Fruit fly (Drosophila melanogaster) whole organism, embryonic: ENCODE measurements around the gene CG17068.

Experiments used
- Atf-2 ChIP-seq: fragments of 200-800 bp; sonication (Bioruptor generic); optimal IDR thresholded peaks from 2 replicates; lab custom pipeline; 2016; ENCODE audit warnings: missing biosample characterization, missing genetic modification characterization
- Awh ChIP-seq: fragments of 200-800 bp; sonication (Bioruptor generic); IDR thresholded peaks from 2 replicates; pipeline ENCODE4, ENCODE4 v1.3.6; 2022; ENCODE audit warnings: missing biosample characterization, missing genetic modification characterization
- Bdp1 ChIP-seq: fragments of 200-800 bp; sonication (Bioruptor generic); optimal IDR thresholded peaks from 3 replicates; lab custom pipeline; 2016; ENCODE audit warnings: missing biosample characterization, missing genetic modification characterization
- CG10209 ChIP-seq: fragments of 200-800 bp; sonication (Bioruptor generic); optimal IDR thresholded peaks from 3 replicates; lab custom pipeline; 2017; ENCODE audit warnings: missing biosample characterization, mild to moderate bottlenecking, missing genetic modification characterization, missing genetic modification reagents
- CG10654 ChIP-seq: fragments of 200-800 bp; sonication (Bioruptor generic); optimal IDR thresholded peaks from 2 replicates; lab custom pipeline; 2016; ENCODE audit warnings: missing biosample characterization, missing genetic modification characterization
- CG11723 ChIP-seq: fragments of 200-800 bp; sonication (Bioruptor generic); optimal IDR thresholded peaks from 2 replicates; lab custom pipeline; 2017; ENCODE audit warnings: missing biosample characterization, mild to moderate bottlenecking, missing genetic modification characterization
- CG12744 ChIP-seq: fragments of 200-800 bp; sonication (Bioruptor generic); optimal IDR thresholded peaks from 2 replicates; lab custom pipeline; 2016; ENCODE audit warnings: missing biosample characterization, missing genetic modification characterization
- CG13424 ChIP-seq: fragments of 200-800 bp; sonication (Bioruptor generic); optimal IDR thresholded peaks from 2 replicates; lab custom pipeline; 2019; ENCODE audit warnings: missing biosample characterization, mild to moderate bottlenecking, missing genetic modification characterization, moderate library complexity
- CG15011 ChIP-seq: fragments of 200-800 bp; sonication (Bioruptor generic); optimal IDR thresholded peaks from 3 replicates; lab custom pipeline; 2018; ENCODE audit warnings: missing biosample characterization, mild to moderate bottlenecking, missing genetic modification characterization
- CG15514 ChIP-seq: fragments of 200-800 bp; sonication (Bioruptor generic); optimal IDR thresholded peaks from 3 replicates; lab custom pipeline; 2017; ENCODE audit warnings: missing biosample characterization, missing genetic modification characterization, mild to moderate bottlenecking, moderate library complexity, missing genetic modification reagents
- CG15696 ChIP-seq: fragments of 200-800 bp; sonication (Bioruptor generic); optimal IDR thresholded peaks from 2 replicates; lab custom pipeline; 2019; ENCODE audit warnings: missing biosample characterization, mild to moderate bottlenecking, missing genetic modification characterization, moderate library complexity
- CG1603 ChIP-seq: fragments of 200-800 bp; sonication (Bioruptor generic); optimal IDR thresholded peaks from 2 replicates; lab custom pipeline; 2019; ENCODE audit warnings: missing biosample characterization, mild to moderate bottlenecking, missing genetic modification characterization, moderate library complexity
- CG17802 ChIP-seq: fragments of 200-800 bp; sonication (Bioruptor generic); optimal IDR thresholded peaks from 2 replicates; lab custom pipeline; 2018; ENCODE audit warnings: missing biosample characterization, mild to moderate bottlenecking, missing genetic modification characterization, moderate library complexity
- CG1832 ChIP-seq: fragments of 200-800 bp; sonication (Bioruptor generic); optimal IDR thresholded peaks from 2 replicates; lab custom pipeline; 2017; ENCODE audit warnings: missing biosample characterization, mild to moderate bottlenecking, missing genetic modification characterization, inconsistent platforms
- CG30403 ChIP-seq: fragments of 200-800 bp; sonication (Bioruptor generic); optimal IDR thresholded peaks from 3 replicates; lab custom pipeline; 2016; ENCODE audit warnings: missing biosample characterization, missing genetic modification characterization
- CG34224 ChIP-seq: fragments of 200-800 bp; sonication (Bioruptor generic); IDR thresholded peaks from 3 replicates; pipeline ENCODE4 v1.3.6; 2022; ENCODE audit warnings: missing biosample characterization, missing genetic modification characterization; ENCODE audit not compliant: partially characterized antibody
- CG5180 ChIP-seq: fragments of 200-800 bp; sonication (Bioruptor generic); optimal IDR thresholded peaks from 3 replicates; lab custom pipeline; 2017; ENCODE audit warnings: missing biosample characterization, missing genetic modification characterization, mild to moderate bottlenecking, moderate library complexity, missing genetic modification reagents
- CG6689 ChIP-seq: fragments of 200-800 bp; sonication (Bioruptor generic); IDR thresholded peaks from 2 replicates; pipeline ENCODE4 v1.3.6; 2022; ENCODE audit warnings: missing biosample characterization, missing genetic modification characterization
- CG7745 ChIP-seq: fragments of 200-800 bp; sonication (Bioruptor generic); optimal IDR thresholded peaks from 2 replicates; lab custom pipeline; 2018; ENCODE audit warnings: missing biosample characterization, mild to moderate bottlenecking, missing genetic modification characterization, moderate library complexity
- CG7928 ChIP-seq: fragments of 200-800 bp; sonication (Bioruptor generic); optimal IDR thresholded peaks from 2 replicates; lab custom pipeline; 2017; ENCODE audit warnings: missing biosample characterization, mild to moderate bottlenecking, missing genetic modification characterization
- CG8290 ChIP-seq, 3 experiments: fragments of 200-800 bp; sonication (Bioruptor generic); optimal IDR thresholded peaks; 2 replicates each; lab custom pipeline; 2016 to 2019; ENCODE audit warnings: missing biosample characterization in 3 of 3, missing genetic modification characterization in 3 of 3, mild to moderate bottlenecking in 2 of 3, moderate library complexity in 1 of 3
- CrebB ChIP-seq: fragments of 200-800 bp; sonication (Bioruptor generic); optimal IDR thresholded peaks from 3 replicates; lab custom pipeline; 2018; ENCODE audit warnings: missing biosample characterization, mild to moderate bottlenecking, missing genetic modification characterization
- Doc2 ChIP-seq: fragments of 200-800 bp; sonication (Bioruptor generic); IDR thresholded peaks from 2 replicates; pipeline ENCODE4 v1.3.6; 2022; ENCODE audit warnings: missing biosample characterization, missing genetic modification characterization
- ERR ChIP-seq: fragments of 200-800 bp; sonication (Bioruptor generic); optimal IDR thresholded peaks from 2 replicates; lab custom pipeline; 2016; ENCODE audit warnings: missing biosample characterization, missing genetic modification characterization
- HHEX ChIP-seq: fragments of 200-800 bp; sonication (Bioruptor generic); optimal IDR thresholded peaks from 3 replicates; lab custom pipeline; 2017; ENCODE audit warnings: missing biosample characterization, mild to moderate bottlenecking, missing genetic modification characterization, missing genetic modification reagents
- MBD-R2 ChIP-seq: fragments of 200-800 bp; sonication (Bioruptor generic); IDR thresholded peaks from 2 replicates; pipeline ENCODE4 v1.3.6; 2022; ENCODE audit warnings: missing biosample characterization, missing genetic modification characterization
- Med ChIP-seq: fragments of 200-800 bp; sonication (Bioruptor generic); peaks from one replicate; lab custom pipeline; 2016; ENCODE audit warnings: missing biosample characterization, missing genetic modification characterization, mild to moderate bottlenecking, inconsistent platforms, moderate library complexity
- Oli ChIP-seq: fragments of 200-800 bp; sonication (Bioruptor generic); optimal IDR thresholded peaks from 2 replicates; lab custom pipeline; 2018; ENCODE audit warnings: missing biosample characterization, mild to moderate bottlenecking, missing genetic modification characterization, moderate library complexity
- Pdp1 ChIP-seq, 2 experiments: fragments of 200-800 bp; sonication (Bioruptor generic); optimal IDR thresholded peaks; 3 replicates each; lab custom pipeline; 2016; ENCODE audit warnings: missing biosample characterization in 2 of 2, missing genetic modification characterization in 2 of 2, mild to moderate bottlenecking in 1 of 2, moderate library complexity in 1 of 2
- Rfx ChIP-seq: fragments of 200-800 bp; sonication (Bioruptor generic); IDR thresholded peaks from 2 replicates; pipeline ENCODE4 v1.3.6; 2022; ENCODE audit warnings: missing biosample characterization, missing genetic modification characterization
- Sox100B ChIP-seq: fragments of 200-800 bp; sonication (Bioruptor generic); optimal IDR thresholded peaks from 3 replicates; lab custom pipeline; 2018; ENCODE audit warnings: missing biosample characterization, mild to moderate bottlenecking, missing genetic modification characterization
- TFAM ChIP-seq: fragments of 200-800 bp; sonication (Bioruptor generic); optimal IDR thresholded peaks from 2 replicates; lab custom pipeline; 2017; ENCODE audit warnings: missing biosample characterization, missing genetic modification characterization, inconsistent platforms
- Tbp ChIP-seq: fragments of >200 bp; optimal IDR thresholded peaks from 2 replicates; lab custom pipeline; 2018; ENCODE audit warnings: missing biosample characterization, missing genetic modification characterization
- bab2 ChIP-seq: fragments of 200-800 bp; sonication (Bioruptor generic); optimal IDR thresholded peaks from 2 replicates; lab custom pipeline; 2016; ENCODE audit warnings: missing biosample characterization, missing genetic modification characterization
- bbx ChIP-seq: fragments of 200-800 bp; sonication (Bioruptor generic); IDR thresholded peaks from 2 replicates; pipeline ENCODE4 v1.3.6; 2022; ENCODE audit warnings: missing biosample characterization, missing genetic modification characterization; ENCODE audit not compliant: partially characterized antibody
- bcd ChIP-seq: fragments of 200-800 bp; sonication (Bioruptor generic); optimal IDR thresholded peaks from 2 replicates; lab custom pipeline; 2017; ENCODE audit warnings: missing biosample characterization, mild to moderate bottlenecking, missing genetic modification characterization
- bsh ChIP-seq, 2 experiments: fragments of 200-800 bp; sonication (Bioruptor generic); optimal IDR thresholded peaks; 2 replicates each; lab custom pipeline; 2017 to 2018; ENCODE audit warnings: mild to moderate bottlenecking in 2 of 2, missing biosample characterization in 2 of 2, missing genetic modification characterization in 2 of 2, moderate library complexity in 1 of 2
- crc ChIP-seq: fragments of 200-800 bp; sonication (Bioruptor generic); optimal IDR thresholded peaks from 2 replicates; lab custom pipeline; 2016; ENCODE audit warnings: missing biosample characterization, missing genetic modification characterization
- dmrt11E ChIP-seq: fragments of 200-800 bp; sonication (Bioruptor generic); optimal IDR thresholded peaks from 3 replicates; lab custom pipeline; 2018; ENCODE audit warnings: missing biosample characterization, mild to moderate bottlenecking, missing genetic modification characterization, moderate library complexity
- exex ChIP-seq: fragments of 200-800 bp; sonication (Bioruptor generic); optimal IDR thresholded peaks from 4 replicates; lab custom pipeline; 2018; ENCODE audit warnings: missing biosample characterization, mild to moderate bottlenecking, missing genetic modification characterization, moderate library complexity
- klu ChIP-seq: fragments of 200-800 bp; sonication (Bioruptor generic); IDR thresholded peaks from 2 replicates; pipeline ENCODE4 v1.3.6; 2022; ENCODE audit warnings: missing biosample characterization, missing genetic modification characterization
- kni ChIP-seq: fragments of 200-800 bp; sonication (Bioruptor generic); optimal IDR thresholded peaks from 3 replicates; lab custom pipeline; 2017; ENCODE audit warnings: mild to moderate bottlenecking, missing biosample characterization, missing genetic modification reagents, missing genetic modification characterization
- nmo ChIP-seq: fragments of 200-800 bp; sonication (Bioruptor generic); optimal IDR thresholded peaks from 2 replicates; lab custom pipeline; 2018; ENCODE audit warnings: missing biosample characterization, mild to moderate bottlenecking, missing genetic modification characterization, moderate library complexity
- row ChIP-seq: fragments of 200-800 bp; sonication (Bioruptor generic); IDR thresholded peaks from 3 replicates; pipeline ENCODE4 v1.3.6; 2022; ENCODE audit warnings: missing biosample characterization, missing genetic modification characterization
- schlank ChIP-seq: fragments of 200-800 bp; sonication (Bioruptor generic); optimal IDR thresholded peaks from 2 replicates; lab custom pipeline; 2018; ENCODE audit warnings: missing biosample characterization, mild to moderate bottlenecking, missing genetic modification characterization
- sima ChIP-seq: fragments of 200-800 bp; sonication (Bioruptor generic); optimal IDR thresholded peaks from 2 replicates; lab custom pipeline; 2016; ENCODE audit warnings: missing biosample characterization, missing genetic modification characterization
- vfl ChIP-seq: fragments of 200-800 bp; sonication (Bioruptor generic); optimal IDR thresholded peaks from 2 replicates; lab custom pipeline; 2016; ENCODE audit warnings: missing biosample characterization, missing genetic modification characterization
- wor ChIP-seq: fragments of 200-800 bp; sonication (Bioruptor generic); IDR thresholded peaks from 2 replicates; pipeline ENCODE4 v1.3.6; 2022; ENCODE audit warnings: missing biosample characterization, missing genetic modification characterization
- zen2 ChIP-seq: fragments of 200-800 bp; sonication (Bioruptor generic); IDR thresholded peaks from 3 replicates; pipeline ENCODE4 v1.3.6; 2022; ENCODE audit warnings: missing biosample characterization, missing genetic modification characterization; ENCODE audit not compliant: partially characterized antibody

Gene CG17068

DNA sequence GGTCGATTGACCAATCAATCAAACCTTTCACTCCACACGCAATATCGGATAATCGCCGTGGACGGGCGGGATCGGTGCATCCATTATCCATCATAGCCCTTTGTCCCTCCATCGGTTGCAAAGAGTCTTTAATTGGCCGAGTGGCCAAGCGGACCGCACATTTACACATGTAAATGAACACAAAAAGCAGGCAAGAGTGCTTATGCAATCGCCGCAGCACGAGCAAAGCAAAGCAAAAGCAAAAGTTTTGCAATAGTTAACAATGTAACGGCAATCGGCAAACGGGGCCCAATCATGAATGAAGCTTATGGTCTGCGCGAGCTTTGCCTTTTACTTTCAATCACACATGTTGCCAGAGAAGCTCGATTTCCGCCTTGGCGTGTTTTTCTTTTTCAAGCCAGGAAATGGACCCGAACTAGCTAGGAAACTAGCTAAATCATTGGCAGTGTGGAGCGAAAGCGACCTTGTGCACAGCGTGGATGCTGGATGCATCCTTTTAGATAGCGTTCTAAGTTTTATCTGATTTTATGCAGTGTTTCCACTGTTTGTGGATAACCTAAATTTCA lies 7.5 kb downstream of the CG17068 start (continued):
- TF ChIP-seq schlank (tag; lab: Kevin White, UChicago) (no peak), Oli (no peak), CG11723 (no peak), dmrt11E (no peak), row (GFP tag; lab: Robert Waterston, UW) (peak; percentile 58), TFAM (GFP tag; lab: Kevin White, UChicago) (no peak), CG7745 (no peak), CG5180 (peak; percentile 89), CG13424 (tag; lab: Kevin White, UChicago) (no peak), CG15011 (GFP tag; lab: Kevin White, UChicago) (no peak), CrebB (no peak), CG8290 (GFP tag; optimal IDR thresholded peaks at IDR 0.05; lab: Kevin White, UChicago) (no peak), CG8290 (tag; optimal IDR thresholded peaks at IDR 0.05; lab: Kevin White, UChicago) (no peak), vfl (GFP tag; lab: Kevin White, UChicago) (no peak), HHEX (GFP tag; lab: Kevin White, UChicago) (no peak), CG15514 (no peak), CG17802 (tag; lab: Kevin White, UChicago) (peak; percentile 7), ERR (GFP tag; lab: Kevin White, UChicago) (no peak), Doc2 (GFP tag; lab: Robert Waterston, UW) (no peak), CG34224 (GFP tag; lab: Robert Waterston, UW) (no peak), bab2 (no peak), klu (GFP tag; lab: Robert Waterston, UW) (no peak), Pdp1 (GFP tag; optimal IDR thresholded peaks at IDR 0.05; lab: Kevin White, UChicago) (peak in 1 of 2 experiments; percentile 86), bsh (GFP tag; optimal IDR thresholded peaks at IDR 0.05; lab: Kevin White, UChicago) (no peak), zen2 (no peak), sima (GFP tag; lab: Kevin White, UChicago) (no peak), CG1603 (tag; lab: Kevin White, UChicago) (peak; percentile 7), exex (tag; lab: Kevin White, UChicago) (no peak), Med (GFP tag; lab: Kevin White, UChicago) (peak; percentile 36), bbx (GFP tag; lab: Robert Waterston, UW) (0 out of 2 replicates have a peak, but pooled peaks have one; percentile 10), CG12744 (GFP tag; lab: Kevin White, UChicago) (no peak), CG10209 (GFP tag; lab: Kevin White, UChicago) (no peak), MBD-R2 (GFP tag; lab: Robert Waterston, UW) (0 out of 2 replicates have a peak, but pooled peaks have one; percentile 26), Rfx (GFP tag; lab: Robert Waterston, UW) (no peak), crc (GFP tag; lab: Kevin White, UChicago) (no peak), CG15696 (no peak), Sox100B (GFP tag; lab: Kevin White, UChicago) (no peak), wor (GFP tag; lab: Robert Waterston, UW) (no peak), CG10654 (GFP tag; lab: Kevin White, UChicago) (no peak), CG6689 (GFP tag; lab: Robert Waterston, UW) (no peak), CG30403 (GFP tag; lab: Kevin White, UChicago) (no peak), Bdp1 (GFP tag; lab: Kevin White, UChicago) (no peak), Tbp (GFP tag; lab: Kevin White, UChicago) (no peak), nmo (GFP tag; lab: Kevin White, UChicago) (no peak), kni (GFP tag; lab: Kevin White, UChicago) (no peak), Awh (GFP tag; lab: Robert Waterston, UW) (peak; percentile 67), CG1832 (GFP tag; lab: Kevin White, UChicago) (no peak), bcd (GFP tag; lab: Kevin White, UChicago) (no peak), Atf-2 (GFP tag; lab: Kevin White, UChicago) (no peak), CG7928 (GFP tag; lab: Kevin White, UChicago) (no peak)
